Worm (Caenorhabditis elegans) whole organism, mixed stage, embryonic: ENCODE measurements around the gene srsx-16.

ENCODE experiments used
- blmp-1 ChIP-seq: fragments of 150-350 bp; optimal IDR thresholded peaks from 2 replicates; lab custom pipeline; 2014; ENCODE audit warnings: missing biosample characterization, missing genetic modification characterization
- ceh-39 ChIP-seq: fragments of 150-350 bp; optimal IDR thresholded peaks from 2 replicates; lab custom pipeline; 2014; ENCODE audit warnings: missing biosample characterization, missing genetic modification characterization
- elt-1 ChIP-seq: sonication (generic microtip); optimal IDR thresholded peaks from 2 replicates; lab custom pipeline; 2017; ENCODE audit warnings: missing genetic modification characterization, mild to moderate bottlenecking, missing compliant biosample characterization, antibody characterized with exemption, moderate library complexity, borderline replicate concordance; ENCODE audit not compliant: insufficient read depth
- lin-13 ChIP-seq: fragments of 150-350 bp; optimal IDR thresholded peaks from 2 replicates; lab custom pipeline; 2014; ENCODE audit warnings: missing biosample characterization, missing genetic modification characterization
- lsy-2 ChIP-seq: fragments of 150-350 bp; optimal IDR thresholded peaks from 2 replicates; lab custom pipeline; 2014; ENCODE audit warnings: missing biosample characterization, missing genetic modification characterization
- mep-1 ChIP-seq: fragments of 150-350 bp; optimal IDR thresholded peaks from 2 replicates; lab custom pipeline; 2017; ENCODE audit warnings: missing biosample characterization, missing genetic modification reagents, missing genetic modification characterization, inconsistent platforms
- nhr-237 ChIP-seq: fragments of 150-350 bp; optimal IDR thresholded peaks from 2 replicates; lab custom pipeline; 2014; ENCODE audit warnings: missing biosample characterization, missing genetic modification characterization
- nhr-28 ChIP-seq: fragments of 150-350 bp; optimal IDR thresholded peaks from 2 replicates; lab custom pipeline; 2014; ENCODE audit warnings: missing biosample characterization, missing genetic modification characterization
- pha-4 ChIP-seq: fragments of 150-350 bp; optimal IDR thresholded peaks from 2 replicates; lab custom pipeline; 2018; ENCODE audit warnings: missing biosample characterization, missing genetic modification reagents, missing genetic modification characterization
- sptf-1 ChIP-seq: sonication (generic microtip); optimal IDR thresholded peaks from 2 replicates; lab custom pipeline; 2017; ENCODE audit warnings: mild to moderate bottlenecking, missing genetic modification characterization, moderate library complexity, missing compliant biosample characterization
- unc-62 ChIP-seq: fragments of 150-350 bp; optimal IDR thresholded peaks from 2 replicates; lab custom pipeline; 2014; ENCODE audit warnings: missing biosample characterization, missing genetic modification reagents, missing genetic modification characterization
- ztf-11 ChIP-seq: fragments of 150-350 bp; optimal IDR thresholded peaks from 2 replicates; lab custom pipeline; 2014; ENCODE audit warnings: missing biosample characterization, missing genetic modification characterization

- no peak for TF ChIP-seq sptf-1 (tag; lab: Kevin White, UChicago)
- no peak for TF ChIP-seq nhr-28 (tag; lab: Kevin White, UChicago)
- no peak for TF ChIP-seq ztf-11 (tag; lab: Kevin White, UChicago)
- TF ChIP-seq unc-62, result no peak
- no peak for TF ChIP-seq mep-1 (tag; lab: Kevin White, UChicago)
- no peak for TF ChIP-seq nhr-237 (tag; lab: Kevin White, UChicago)
- TF ChIP-seq lin-13 (tag; lab: Kevin White, UChicago), result no peak
- TF ChIP-seq blmp-1, result no peak
- TF ChIP-seq elt-1 (tag; lab: Kevin White, UChicago), result no peak
- TF ChIP-seq ceh-39 (tag; lab: Kevin White, UChicago), result no peak
- no peak for TF ChIP-seq pha-4 (tag; lab: Kevin White, UChicago)
- no peak for TF ChIP-seq lsy-2
These were observed 37.3 kb downstream of the srsx-16 start for ce11 chrIV:5582267-5582666.
